Worm (Caenorhabditis elegans) whole organism, L3 larva: ENCODE data around the gene clp-4.

Source experiments
- ama-1 ChIP-seq: fragments of 150-350 bp; optimal IDR thresholded peaks from 2 replicates; lab custom pipeline; 2018
- elt-2 ChIP-seq: sonication (generic microtip); optimal IDR thresholded peaks from 2 replicates; lab custom pipeline; 2016; ENCODE audit warnings: missing genetic modification reagents, mild to moderate bottlenecking, missing genetic modification characterization, missing compliant biosample characterization
- fkh-10 ChIP-seq: sonication (generic microtip); optimal IDR thresholded peaks from 2 replicates; lab custom pipeline; 2017; ENCODE audit warnings: missing biosample characterization, missing genetic modification reagents, missing genetic modification characterization
- lin-39 ChIP-seq: fragments of 150-350 bp; optimal IDR thresholded peaks from 2 replicates; lab custom pipeline; 2018; ENCODE audit warnings: missing biosample characterization, missing genetic modification reagents, missing genetic modification characterization
- mdl-1 ChIP-seq: fragments of 150-350 bp; optimal IDR thresholded peaks from 2 replicates; lab custom pipeline; 2014; ENCODE audit warnings: missing biosample characterization, missing genetic modification characterization
- nhr-76 ChIP-seq: fragments of 150-350 bp; sonication (generic microtip); optimal IDR thresholded peaks from 5 replicates; lab custom pipeline; 2014; ENCODE audit warnings: missing biosample characterization, missing genetic modification characterization
- pha-4 ChIP-seq: fragments of 150-350 bp; optimal IDR thresholded peaks from 2 replicates; lab custom pipeline; 2014; ENCODE audit warnings: missing biosample characterization, missing genetic modification reagents, missing genetic modification characterization
- sea-2 ChIP-seq: fragments of 150-350 bp; sonication (generic microtip); optimal IDR thresholded peaks from 4 replicates; lab custom pipeline; 2014; ENCODE audit warnings: missing biosample characterization, missing genetic modification reagents, missing genetic modification characterization
- skn-1 ChIP-seq: fragments of 150-350 bp; optimal IDR thresholded peaks from 2 replicates; lab custom pipeline; 2014; ENCODE audit warnings: missing biosample characterization, missing genetic modification characterization
- snpc-4 ChIP-seq: fragments of 150-350 bp; optimal IDR thresholded peaks from 2 replicates; lab custom pipeline; 2014; ENCODE audit warnings: missing biosample characterization, missing genetic modification characterization
- unc-39 ChIP-seq: sonication (generic microtip); optimal IDR thresholded peaks from 4 replicates; lab custom pipeline; 2017; ENCODE audit warnings: missing biosample characterization, missing genetic modification characterization
- unc-62 ChIP-seq: fragments of 150-350 bp; sonication (generic microtip); optimal IDR thresholded peaks from 4 replicates; lab custom pipeline; 2014; ENCODE audit warnings: missing biosample characterization, missing genetic modification reagents, missing genetic modification characterization
- zag-1 ChIP-seq: fragments of 150-350 bp; optimal IDR thresholded peaks from 2 replicates; lab custom pipeline; 2014; ENCODE audit warnings: missing biosample characterization, missing genetic modification characterization
- ztf-4 ChIP-seq: fragments of 150-350 bp; optimal IDR thresholded peaks from 2 replicates; lab custom pipeline; 2014; ENCODE audit warnings: missing biosample characterization, missing genetic modification characterization

ce11 chrIII:1818001-1818655 is at the start of gene clp-4:
- TF ChIP-seq skn-1 (tag; lab: Kevin White, UChicago): no peak
- no peak for TF ChIP-seq mdl-1 (tag; lab: Kevin White, UChicago)
- no peak for TF ChIP-seq fkh-10 (GFP tag; lab: Kevin White, UChicago)
- no peak for TF ChIP-seq ztf-4 (tag; lab: Kevin White, UChicago)
- no peak for TF ChIP-seq zag-1 (tag; lab: Kevin White, UChicago)
- TF ChIP-seq unc-62 (GFP tag; lab: Kevin White, UChicago): no peak
- no peak for TF ChIP-seq nhr-76 (tag; lab: Kevin White, UChicago)
- TF ChIP-seq lin-39 (tag; lab: Kevin White, UChicago): no peak
- TF ChIP-seq elt-2 (tag; lab: Kevin White, UChicago): no peak
- TF ChIP-seq unc-39: no peak
- no peak for TF ChIP-seq ama-1 (lab: Kevin White, UChicago)
- no peak for TF ChIP-seq snpc-4 (tag; lab: Kevin White, UChicago)
- TF ChIP-seq pha-4 (tag; lab: Kevin White, UChicago): no peak
- no peak for TF ChIP-seq sea-2
